Fruit fly (Drosophila melanogaster): Measurements from ENCODE around the gene bou.

The bou gene

DNA sequence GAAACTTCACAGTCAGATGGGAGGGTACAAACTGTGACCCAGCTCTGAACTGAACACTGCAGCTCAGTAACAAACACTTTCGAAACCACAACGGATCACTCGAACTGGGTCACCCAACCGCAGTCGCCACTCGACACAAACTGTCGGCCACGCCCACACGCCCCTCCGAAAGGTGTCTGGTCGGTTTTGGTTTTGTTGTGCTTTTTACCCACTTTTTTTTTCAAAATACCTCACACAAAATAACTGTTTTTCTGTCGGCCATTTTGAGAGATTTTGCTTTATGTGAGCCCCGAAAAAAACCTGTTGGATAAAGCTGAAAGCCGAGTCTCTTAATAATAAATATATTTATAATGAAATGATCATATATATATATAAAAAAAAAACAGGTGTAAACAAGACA lies 5.0 kb downstream of the bou start, which contains the start of gene ogre:
Gene ogre, minus strand, starts transcription at position 33 of the 400 bp plus-strand sequence.
- peak; percentile 45 for TF ChIP-seq Dif (GFP tag; optimal IDR thresholded peaks at IDR 0.05; ENCODE audit: partially characterized antibody)
- no peak for TF ChIP-seq lola (GFP tag; optimal IDR thresholded peaks at IDR 0.05)
- TF ChIP-seq Vsx2 (GFP tag; optimal IDR thresholded peaks at IDR 0.05; ENCODE audit: partially characterized antibody): peak; percentile 43

DNA sequence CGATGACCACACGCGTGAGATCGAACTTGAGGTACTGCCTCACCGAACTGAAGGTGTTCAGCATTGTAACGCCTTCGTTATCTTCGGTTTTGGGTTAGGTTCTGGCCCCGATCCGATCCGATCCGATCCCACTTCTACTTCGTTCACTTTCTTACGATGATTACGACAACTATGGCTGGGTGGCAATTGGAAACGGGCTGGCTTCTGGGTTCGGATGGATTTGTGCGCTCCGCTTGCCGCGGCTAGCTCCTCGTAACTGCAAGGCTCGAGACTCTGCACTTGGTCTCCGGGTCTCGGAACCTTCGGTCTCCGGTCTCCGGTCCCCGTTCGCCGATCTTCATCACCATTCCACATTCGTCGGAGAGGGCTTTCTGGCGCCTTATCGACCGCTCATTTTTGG lies 7.1 kb downstream of the bou start, which contains the start of gene Inx7:
Gene Inx7, minus strand, starts transcription at position 263 of the 400 bp plus-strand sequence.
- TF ChIP-seq Myc (optimal IDR thresholded peaks at IDR 0.05) (no peak), psq (GFP tag; optimal IDR thresholded peaks at IDR 0.05) (no peak), Vsx2 (GFP tag; optimal IDR thresholded peaks at IDR 0.05; ENCODE audit: partially characterized antibody) (no peak), Jra (GFP tag; optimal IDR thresholded peaks at IDR 0.05) (no peak), GATAd (GFP tag; optimal IDR thresholded peaks at IDR 0.05) (no peak), CG9705 (GFP tag; optimal IDR thresholded peaks at IDR 0.05) (no peak), HLH106 (tag; optimal IDR thresholded peaks at IDR 0.05) (no peak)

DNA sequence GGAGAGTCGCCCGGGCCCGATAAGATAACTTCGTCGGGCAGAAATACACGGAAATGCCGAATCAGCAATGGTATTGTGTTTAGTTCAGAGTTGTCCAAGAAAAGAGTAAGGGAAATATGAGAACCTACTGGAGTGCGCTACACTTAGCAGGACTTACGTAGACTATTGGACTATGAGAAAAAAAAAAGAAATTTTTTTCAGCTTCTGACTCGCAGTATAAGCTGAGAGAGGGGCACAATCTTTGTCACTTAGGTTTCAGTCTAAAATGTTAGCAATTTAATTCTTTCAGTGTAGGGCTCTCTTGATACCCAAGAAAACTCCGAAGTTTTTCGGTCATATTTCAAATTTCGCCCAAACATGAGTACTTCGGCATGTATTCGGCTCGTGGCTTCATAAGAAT lies 7.5 kb downstream of the bou start:
- TF ChIP-seq HLH106 (tag; optimal IDR thresholded peaks at IDR 0.05) (peak; percentile 77), Abd-B (GFP tag; optimal IDR thresholded peaks at IDR 0.05) (no peak), tai (GFP tag; optimal IDR thresholded peaks at IDR 0.05) (peak; percentile 66), pan (optimal IDR thresholded peaks at IDR 0.05) (no peak), dsf (GFP tag; optimal IDR thresholded peaks at IDR 0.05; ENCODE audit: borderline replicate concordance) (peak; percentile 35), lola (GFP tag; optimal IDR thresholded peaks at IDR 0.05) (no peak), Hr78 (GFP tag; optimal IDR thresholded peaks at IDR 0.05) (no peak), Sp1 (GFP tag; optimal IDR thresholded peaks at IDR 0.05) (peak; percentile 87), fru (GFP tag; optimal IDR thresholded peaks at IDR 0.05) (peak; percentile 82), dl (GFP tag; optimal IDR thresholded peaks at IDR 0.05; ENCODE audit: insufficient read depth in 1 of 2, partially characterized antibody in 2 of 2) (no peak), Vsx2 (GFP tag; optimal IDR thresholded peaks at IDR 0.05; ENCODE audit: partially characterized antibody) (no peak), ey (GFP tag; optimal IDR thresholded peaks at IDR 0.05) (peak; percentile 87), Jra (GFP tag; optimal IDR thresholded peaks at IDR 0.05) (peak; percentile 77), CG32264 (GFP tag; optimal IDR thresholded peaks at IDR 0.05) (peak; percentile 79), Dif (GFP tag; optimal IDR thresholded peaks at IDR 0.05; ENCODE audit: partially characterized antibody) (no peak), OdsH (GFP tag; optimal IDR thresholded peaks at IDR 0.05) (peak; percentile 83), psq (GFP tag; optimal IDR thresholded peaks at IDR 0.05) (peak; percentile 66), brk (GFP tag; optimal IDR thresholded peaks at IDR 0.05) (peak; percentile 65), rgr (GFP tag; optimal IDR thresholded peaks at IDR 0.05) (peak; percentile 88), sage (GFP tag; optimal IDR thresholded peaks at IDR 0.05) (peak; percentile 79), Hr83 (GFP tag; optimal IDR thresholded peaks at IDR 0.05; ENCODE audit: poor library complexity, severe bottlenecking) (peak; percentile 56), foxo (GFP tag; optimal IDR thresholded peaks at IDR 0.05) (peak in 1 of 2 experiments; percentile 86), sv (GFP tag; optimal IDR thresholded peaks at IDR 0.05) (peak; percentile 23), Mio (GFP tag; optimal IDR thresholded peaks at IDR 0.05) (peak; percentile 58), Myc (optimal IDR thresholded peaks at IDR 0.05) (no peak), woc (GFP tag; optimal IDR thresholded peaks at IDR 0.05) (peak; percentile 55), Hnf4 (GFP tag; optimal IDR thresholded peaks at IDR 0.05) (peak; percentile 88), Dfd (GFP tag; optimal IDR thresholded peaks at IDR 0.05) (no peak), usp (GFP tag; optimal IDR thresholded peaks at IDR 0.05) (no peak), CrebA (GFP tag; optimal IDR thresholded peaks at IDR 0.05; ENCODE audit: borderline replicate concordance) (no peak), Rel (GFP tag; optimal IDR thresholded peaks at IDR 0.05) (peak; percentile 35), Rel (tag; optimal IDR thresholded peaks at IDR 0.05) (peak; percentile 9), dmrt93B (GFP tag; optimal IDR thresholded peaks at IDR 0.05) (peak; percentile 83), CG9705 (GFP tag; optimal IDR thresholded peaks at IDR 0.05) (peak; percentile 40), GATAd (GFP tag; optimal IDR thresholded peaks at IDR 0.05) (peak; percentile 53), br (GFP tag; optimal IDR thresholded peaks at IDR 0.05) (peak; percentile 88), N (GFP tag; optimal IDR thresholded peaks at IDR 0.05) (no peak), jim (GFP tag; optimal IDR thresholded peaks at IDR 0.05) (no peak), h (GFP tag; optimal IDR thresholded peaks at IDR 0.05) (peak; percentile 90)
